Fruit fly (Drosophila melanogaster) S2 (cell line): ENCODE data around the gene BNIP3.

Experiments used
- CG8478 ChIP-seq: fragments of >200 bp; optimal IDR thresholded peaks from 2 replicates; lab custom pipeline; 2018
- CTCF ChIP-seq, 2 experiments: fragments of >200 bp; optimal IDR thresholded peaks; 2 replicates each; lab custom pipeline; 2018

DNA sequence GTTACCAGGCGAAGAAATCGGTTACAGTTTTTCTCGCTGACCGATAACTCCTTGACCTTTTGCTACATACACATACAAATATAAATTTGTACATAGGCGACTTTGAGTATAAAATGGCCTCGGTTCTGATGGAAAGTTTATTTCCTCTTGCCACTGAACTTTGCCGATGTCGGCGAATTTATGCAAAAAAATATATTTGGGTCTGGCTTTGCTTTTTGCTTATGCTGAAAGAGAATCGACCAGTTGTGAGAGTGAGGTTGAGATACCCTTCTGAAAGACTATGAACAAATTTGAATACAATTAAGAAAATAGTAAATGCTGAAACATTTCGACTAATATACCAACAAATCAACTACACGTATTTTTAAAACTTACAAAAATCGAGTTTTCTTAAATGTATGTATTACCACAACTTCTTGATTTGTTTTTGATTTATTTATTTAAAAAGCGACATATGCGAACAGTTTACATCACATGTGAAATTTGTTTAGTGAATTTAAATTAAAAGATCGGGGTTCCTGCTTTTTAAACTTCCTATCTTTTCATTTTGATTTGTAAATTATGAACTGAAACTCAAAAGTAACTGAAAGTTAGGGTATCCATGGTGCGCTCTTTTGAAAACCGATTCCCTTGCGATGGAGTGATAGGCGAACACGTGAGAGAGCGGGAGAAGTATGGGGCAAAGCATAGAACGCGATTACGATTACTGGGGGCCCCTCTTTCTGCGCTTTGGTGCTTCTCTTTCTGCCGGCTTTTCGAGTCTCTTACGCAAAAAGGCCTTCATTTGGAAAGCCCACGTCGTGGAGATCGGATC, 9.9 kb downstream of the BNIP3 start:
- TF ChIP-seq CG8478 (lab: Kevin White, UChicago) (no peak), CTCF (optimal IDR thresholded peaks at IDR 0.05; lab: Kevin White, UChicago) (no peak)
